Worm (Caenorhabditis elegans): Measurements from ENCODE around the gene str-249.

The str-249 gene

ce11 chrIV:7235382-7235917 lies 48.8 kb upstream of the str-249 start (continued):
- TF ChIP-seq ceh-30 (tag; optimal IDR thresholded peaks at IDR 0.05) (peak; percentile 28), npax-4 (tag; optimal IDR thresholded peaks at IDR 0.05) (no peak), dve-1 (tag; optimal IDR thresholded peaks at IDR 0.05) (no peak), unc-86 (tag; optimal IDR thresholded peaks at IDR 0.05) (no peak), sdc-2 (tag; optimal IDR thresholded peaks at IDR 0.05) (peak; percentile 47), ceh-14 (tag; optimal IDR thresholded peaks at IDR 0.05) (peak; percentile 50), ceh-45 (GFP tag; IDR thresholded peaks at IDR 0.05) (no peak), madf-2 (tag; optimal IDR thresholded peaks at IDR 0.05) (no peak), ceh-18 (tag; optimal IDR thresholded peaks at IDR 0.05) (peak; percentile 75), unc-55 (GFP tag; optimal IDR thresholded peaks at IDR 0.05) (peak; percentile 52), ceh-24 (tag; optimal IDR thresholded peaks at IDR 0.05) (no peak), C08G9.2 (tag; optimal IDR thresholded peaks at IDR 0.05) (peak; percentile 45), syd-9 (tag; optimal IDR thresholded peaks at IDR 0.05) (peak; percentile 39), dmd-4 (tag; optimal IDR thresholded peaks at IDR 0.05; ENCODE audit: borderline replicate concordance) (peak; percentile 67), elt-2 (tag; optimal IDR thresholded peaks at IDR 0.05) (peak; percentile 96), ref-2 (tag; optimal IDR thresholded peaks at IDR 0.05) (peak; percentile 45), ama-1 (optimal IDR thresholded peaks at IDR 0.05) (no peak), K09A11.1 (tag; optimal IDR thresholded peaks at IDR 0.05; ENCODE audit: insufficient read depth) (no peak), K02D7.2 (tag; optimal IDR thresholded peaks at IDR 0.05) (no peak), elt-4 (tag; optimal IDR thresholded peaks at IDR 0.05) (no peak), lim-6 (tag; optimal IDR thresholded peaks at IDR 0.05) (no peak), hlh-8 (tag; optimal IDR thresholded peaks at IDR 0.05) (no peak), ceh-31 (tag; optimal IDR thresholded peaks at IDR 0.05) (peak; percentile 80), nhr-11 (tag; optimal IDR thresholded peaks at IDR 0.05) (no peak), ceh-6 (GFP tag; optimal IDR thresholded peaks at IDR 0.05) (no peak), ceh-48 (tag; optimal IDR thresholded peaks at IDR 0.05) (no peak)

ce11 chrIV:7234623-7235022 lies 48.0 kb upstream of the str-249 start:
- no peak for TF ChIP-seq rnt-1 (tag; optimal IDR thresholded peaks at IDR 0.05)
- no peak for TF ChIP-seq elt-4 (tag; optimal IDR thresholded peaks at IDR 0.05)
- no peak for TF ChIP-seq nhr-11 (tag; optimal IDR thresholded peaks at IDR 0.05)
- TF ChIP-seq C08G9.2 (tag; optimal IDR thresholded peaks at IDR 0.05), result no peak
- no peak for TF ChIP-seq unc-55 (GFP tag; optimal IDR thresholded peaks at IDR 0.05)
- TF ChIP-seq hlh-13 (GFP tag; optimal IDR thresholded peaks at IDR 0.05), result no peak
- TF ChIP-seq npax-4 (tag; optimal IDR thresholded peaks at IDR 0.05), result no peak
- TF ChIP-seq pax-1 (tag; optimal IDR thresholded peaks at IDR 0.05), result no peak
- TF ChIP-seq fax-1 (tag; optimal IDR thresholded peaks at IDR 0.05), result no peak
- TF ChIP-seq ceh-31 (tag; optimal IDR thresholded peaks at IDR 0.05), result no peak
- TF ChIP-seq ceh-6 (GFP tag; optimal IDR thresholded peaks at IDR 0.05), result no peak
- TF ChIP-seq gmeb-2 (tag; optimal IDR thresholded peaks at IDR 0.05), result no peak
- no peak for TF ChIP-seq pqm-1 (tag; optimal IDR thresholded peaks at IDR 0.05)

- no peak for TF ChIP-seq ceh-19 (GFP tag; optimal IDR thresholded peaks at IDR 0.05)
- no peak for TF ChIP-seq pat-9 (tag; optimal IDR thresholded peaks at IDR 0.05)
- TF ChIP-seq unc-55 (GFP tag; optimal IDR thresholded peaks at IDR 0.05), result no peak
- no peak for TF ChIP-seq ceh-14 (tag; optimal IDR thresholded peaks at IDR 0.05)
- no peak for TF ChIP-seq pha-4 (tag; optimal IDR thresholded peaks at IDR 0.05)
- no peak for TF ChIP-seq ahr-1 (tag; optimal IDR thresholded peaks at IDR 0.05)
- no peak for TF ChIP-seq ceh-9 (tag; optimal IDR thresholded peaks at IDR 0.05)
- no peak for TF ChIP-seq ceh-31 (tag; optimal IDR thresholded peaks at IDR 0.05)
- no peak for TF ChIP-seq sox-4 (tag; optimal IDR thresholded peaks at IDR 0.05)
Measured at ce11 chrIV:7233566-7234014, 46.9 kb upstream of the str-249 start.

- TF ChIP-seq K09A11.1 (tag; optimal IDR thresholded peaks at IDR 0.05; ENCODE audit: insufficient read depth), result no peak
- TF ChIP-seq ztf-16 (tag; optimal IDR thresholded peaks at IDR 0.05), result no peak
- TF ChIP-seq ama-1 (optimal IDR thresholded peaks at IDR 0.05), result no peak
- TF ChIP-seq tbx-2 (tag; optimal IDR thresholded peaks at IDR 0.05), result no peak
- TF ChIP-seq ets-4 (tag; optimal IDR thresholded peaks at IDR 0.05), result no peak
- TF ChIP-seq unc-55 (GFP tag; optimal IDR thresholded peaks at IDR 0.05), result no peak
- TF ChIP-seq lin-11 (tag; optimal IDR thresholded peaks at IDR 0.05), result no peak
- no peak for TF ChIP-seq ceh-14 (tag; optimal IDR thresholded peaks at IDR 0.05)
- TF ChIP-seq elt-4 (tag; optimal IDR thresholded peaks at IDR 0.05), result no peak
- no peak for TF ChIP-seq lim-6 (tag; optimal IDR thresholded peaks at IDR 0.05)
- no peak for TF ChIP-seq odd-2 (tag; optimal IDR thresholded peaks at IDR 0.05)
Measured at ce11 chrIV:7230935-7231334, 44.3 kb upstream of the str-249 start, which contains the start of gene D2024.4. Gene D2024.4, plus strand, starts transcription at chrIV:7231235.

Data from whole organism, late embryonic.